Worm (Caenorhabditis elegans) whole organism, young adult: ENCODE data around the gene snb-1.

Source experiments
- D2030.7 ChIP-seq: fragments of 200-800 bp; sonication (Bioruptor generic); IDR thresholded peaks from 2 replicates; pipeline ENCODE4 v1.3.6; 2022; ENCODE audit warnings: missing genetic modification reagents, missing genetic modification characterization, missing compliant biosample characterization
- F10E7.11 ChIP-seq: sonication (generic microtip); optimal IDR thresholded peaks from 2 replicates; lab custom pipeline; 2017; ENCODE audit warnings: mild to moderate bottlenecking, missing genetic modification characterization, moderate library complexity, missing compliant biosample characterization
- F22D6.2 ChIP-seq: sonication (generic microtip); optimal IDR thresholded peaks from 2 replicates; lab custom pipeline; 2016; ENCODE audit warnings: mild to moderate bottlenecking, missing genetic modification characterization, missing compliant biosample characterization
- F33H1.4 ChIP-seq: fragments of 200-800 bp; sonication (Bioruptor generic); IDR thresholded peaks from 2 replicates; pipeline ENCODE4 v1.3.6; 2022; ENCODE audit warnings: missing genetic modification reagents, missing genetic modification characterization, missing compliant biosample characterization
- F37B4.10 ChIP-seq: fragments of 200-800 bp; sonication (Bioruptor generic); IDR thresholded peaks from 2 replicates; pipeline ENCODE4 v1.3.6; 2022; ENCODE audit warnings: missing genetic modification characterization, missing compliant biosample characterization
- F39B2.1 ChIP-seq: fragments of 200-800 bp; sonication (Bioruptor generic); IDR thresholded peaks from 2 replicates; pipeline ENCODE4 v1.3.6; 2022; ENCODE audit warnings: missing genetic modification reagents, missing genetic modification characterization, missing compliant biosample characterization
- F57A8.1 ChIP-seq: fragments of 200-800 bp; sonication (Bioruptor generic); optimal IDR thresholded peaks from 2 replicates; lab custom pipeline; 2018; ENCODE audit warnings: mild to moderate bottlenecking, missing genetic modification characterization, moderate library complexity, missing compliant biosample characterization
- F57C9.4 ChIP-seq: sonication (generic microtip); optimal IDR thresholded peaks from 2 replicates; lab custom pipeline; 2017; ENCODE audit warnings: mild to moderate bottlenecking, missing genetic modification characterization, missing compliant biosample characterization
- K11D2.4 ChIP-seq: fragments of 200-800 bp; sonication (Bioruptor generic); IDR thresholded peaks from 2 replicates; pipeline ENCODE4 v1.3.6; 2022; ENCODE audit warnings: missing genetic modification reagents, missing genetic modification characterization, missing compliant biosample characterization
- ZK185.1 ChIP-seq: sonication (generic microtip); optimal IDR thresholded peaks from 2 replicates; lab custom pipeline; 2016; ENCODE audit warnings: mild to moderate bottlenecking, missing genetic modification characterization, missing compliant biosample characterization; ENCODE audit not compliant: poor library complexity, severe bottlenecking
- atf-7 ChIP-seq: sonication (generic microtip); optimal IDR thresholded peaks from 2 replicates; lab custom pipeline; 2017; ENCODE audit warnings: mild to moderate bottlenecking, missing genetic modification characterization, missing compliant biosample characterization
- cebp-1 ChIP-seq, 2 experiments: fragments of 200-800 bp in 1 of 2; sonication (Bioruptor generic) in 1 of 2; sonication (generic microtip) in 1 of 2; IDR thresholded peaks in 1 of 2; optimal IDR thresholded peaks in 1 of 2; 2 replicates each; pipeline versions ENCODE4 v1.3.6 to Lab custom; 2017 to 2022; ENCODE audit warnings: missing compliant biosample characterization in 2 of 2, missing genetic modification characterization in 2 of 2, mild to moderate bottlenecking in 1 of 2, missing genetic modification reagents in 1 of 2, moderate library complexity in 1 of 2
- cebp-2 ChIP-seq: fragments of 200-800 bp; sonication (Bioruptor generic); IDR thresholded peaks from 2 replicates; pipeline ENCODE4 v1.3.6; 2022; ENCODE audit warnings: missing genetic modification characterization, missing compliant biosample characterization
- ceh-40 ChIP-seq: fragments of 200-800 bp; sonication (Bioruptor generic); IDR thresholded peaks from 2 replicates; pipeline ENCODE4 v1.3.6; 2022; ENCODE audit warnings: missing genetic modification characterization, missing compliant biosample characterization
- dox-1 ChIP-seq: fragments of 200-800 bp; sonication (Bioruptor generic); IDR thresholded peaks from 2 replicates; pipeline ENCODE4 v1.3.6; 2022; ENCODE audit warnings: missing genetic modification reagents, missing genetic modification characterization, missing compliant biosample characterization
- dpl-1 ChIP-seq: fragments of 150-350 bp; optimal IDR thresholded peaks from 2 replicates; lab custom pipeline; 2014; ENCODE audit warnings: missing biosample characterization, missing genetic modification reagents, missing genetic modification characterization
- egl-18 ChIP-seq: fragments of 200-800 bp; sonication (Bioruptor generic); IDR thresholded peaks from 2 replicates; pipeline ENCODE4 v1.3.6; 2022; ENCODE audit warnings: missing genetic modification reagents, missing genetic modification characterization, missing compliant biosample characterization
- egl-44 ChIP-seq: fragments of 200-800 bp; sonication (Bioruptor generic); IDR thresholded peaks from 2 replicates; pipeline ENCODE4 v1.3.6; 2022; ENCODE audit warnings: missing genetic modification reagents, missing genetic modification characterization, missing compliant biosample characterization
- ets-4 ChIP-seq: fragments of 200-800 bp; sonication (Bioruptor generic); optimal IDR thresholded peaks from 2 replicates; lab custom pipeline; 2018; ENCODE audit warnings: mild to moderate bottlenecking, missing genetic modification characterization, missing compliant biosample characterization
- him-1 ChIP-seq: sonication (generic microtip); optimal IDR thresholded peaks from 2 replicates; lab custom pipeline; 2016; ENCODE audit warnings: missing genotype, missing genetic modification reagents, missing genetic modification characterization, missing compliant biosample characterization
- hmg-20 ChIP-seq: fragments of 200-800 bp; sonication (Bioruptor generic); IDR thresholded peaks from 2 replicates; pipeline ENCODE4 v1.3.6; 2022; ENCODE audit warnings: missing genetic modification reagents, missing genetic modification characterization, missing compliant biosample characterization
- hrde-1 ChIP-seq: sonication (generic microtip); optimal IDR thresholded peaks from 2 replicates; lab custom pipeline; 2016; ENCODE audit warnings: missing genetic modification characterization, mild to moderate bottlenecking, missing compliant biosample characterization, moderate library complexity, missing genotype, missing genetic modification reagents, borderline replicate concordance
- hsf-1 ChIP-seq: fragments of 200-800 bp; sonication (Bioruptor generic); IDR thresholded peaks from 2 replicates; pipeline ENCODE4 v1.3.6; 2022; ENCODE audit warnings: missing genetic modification reagents, missing genetic modification characterization, missing compliant biosample characterization
- lag-1 ChIP-seq: fragments of 200-800 bp; sonication (Bioruptor generic); IDR thresholded peaks from 2 replicates; pipeline ENCODE4 v1.3.6; 2022; ENCODE audit warnings: missing genetic modification reagents, missing genetic modification characterization, missing compliant biosample characterization
- let-607 ChIP-seq, 2 experiments: fragments of 200-800 bp in 1 of 2; sonication (Bioruptor generic) in 1 of 2; sonication (generic microtip) in 1 of 2; optimal IDR thresholded peaks; 2 replicates each; lab custom pipeline; 2016 to 2018; ENCODE audit warnings: mild to moderate bottlenecking in 2 of 2, missing compliant biosample characterization in 2 of 2, missing genetic modification characterization in 2 of 2, moderate library complexity in 2 of 2, missing genotype in 1 of 2
- lin-26 ChIP-seq: fragments of 200-800 bp; sonication (Bioruptor generic); IDR thresholded peaks from 2 replicates; pipeline ENCODE4 v1.3.6; 2022; ENCODE audit warnings: missing genetic modification reagents, missing genetic modification characterization, missing compliant biosample characterization
- madf-10 ChIP-seq: sonication (generic microtip); optimal IDR thresholded peaks from 2 replicates; lab custom pipeline; 2016; ENCODE audit warnings: mild to moderate bottlenecking, missing genetic modification characterization, missing compliant biosample characterization
- madf-6 ChIP-seq: fragments of 200-800 bp; sonication (Bioruptor generic); IDR thresholded peaks from 2 replicates; pipeline ENCODE4 v1.3.6; 2022; ENCODE audit warnings: missing genetic modification reagents, missing genetic modification characterization, missing compliant biosample characterization
- mxl-1 ChIP-seq: sonication (generic microtip); optimal IDR thresholded peaks from 2 replicates; lab custom pipeline; 2016; ENCODE audit warnings: missing genetic modification characterization, missing compliant biosample characterization
- nfyb-1 ChIP-seq: fragments of 200-800 bp; sonication (Bioruptor generic); IDR thresholded peaks from 2 replicates; pipeline ENCODE4 v1.3.6; 2022; ENCODE audit warnings: missing genetic modification reagents, missing genetic modification characterization, missing compliant biosample characterization
- nhr-179 ChIP-seq: sonication (generic microtip); optimal IDR thresholded peaks from 2 replicates; lab custom pipeline; 2016; ENCODE audit warnings: mild to moderate bottlenecking, missing genetic modification characterization, missing compliant biosample characterization
- nhr-80 ChIP-seq: sonication (generic microtip); optimal IDR thresholded peaks from 2 replicates; lab custom pipeline; 2016; ENCODE audit warnings: missing genetic modification characterization, missing compliant biosample characterization
- nhr-90 ChIP-seq: sonication (generic microtip); optimal IDR thresholded peaks from 2 replicates; lab custom pipeline; 2016; ENCODE audit warnings: missing genotype, mild to moderate bottlenecking, missing genetic modification characterization, missing compliant biosample characterization
- pha-4 ChIP-seq: fragments of 150-350 bp; sonication (generic microtip); optimal IDR thresholded peaks from 2 replicates; lab custom pipeline; 2014; ENCODE audit warnings: missing biosample characterization, missing genetic modification reagents, missing genetic modification characterization
- tbp1 ChIP-seq: fragments of 200-800 bp; sonication (Bioruptor generic); optimal IDR thresholded peaks from 2 replicates; lab custom pipeline; 2018; ENCODE audit warnings: mild to moderate bottlenecking, missing genetic modification characterization, missing compliant biosample characterization
- tlf-1 ChIP-seq: fragments of 200-800 bp; sonication (Bioruptor generic); optimal IDR thresholded peaks from 2 replicates; lab custom pipeline; 2018; ENCODE audit warnings: mild to moderate bottlenecking, missing genetic modification characterization, missing compliant biosample characterization
- unc-130 ChIP-seq: sonication (generic microtip); optimal IDR thresholded peaks from 2 replicates; lab custom pipeline; 2016; ENCODE audit warnings: missing genetic modification reagents, missing genetic modification characterization, missing compliant biosample characterization
- zfh-2 ChIP-seq: fragments of 200-800 bp; sonication (Bioruptor generic); conservative IDR thresholded peaks from 2 replicates; pipeline ENCODE4 v1.3.6; 2022; ENCODE audit warnings: missing genetic modification reagents, missing genetic modification characterization, missing compliant biosample characterization
- ztf-22 ChIP-seq: fragments of 200-800 bp; sonication (Bioruptor generic); optimal IDR thresholded peaks from 2 replicates; lab custom pipeline; 2018; ENCODE audit warnings: mild to moderate bottlenecking, missing genetic modification characterization, moderate library complexity, missing compliant biosample characterization

Gene snb-1

DNA sequence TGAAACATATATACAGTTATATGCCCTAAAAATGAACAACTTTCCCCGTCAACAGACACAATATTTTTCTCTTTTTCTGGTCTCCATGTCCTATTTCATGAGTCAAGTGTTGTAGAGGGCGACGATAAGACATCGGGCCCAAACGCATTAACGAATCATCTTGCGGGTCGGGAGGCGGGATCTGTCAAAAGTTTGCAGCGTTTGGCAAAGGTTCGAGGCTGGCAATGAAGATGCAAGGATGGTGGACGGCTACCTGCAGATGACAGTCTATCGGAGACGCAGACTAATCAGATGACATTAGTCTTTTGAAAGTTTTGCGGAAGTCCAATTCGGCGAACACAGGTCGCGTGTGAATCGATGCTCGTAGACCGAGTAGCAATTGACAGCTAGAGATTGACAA, 35.5 kb downstream of the snb-1 start:
- TF ChIP-seq F22D6.2 (tag; lab: Kevin White, UChicago) (no peak), F37B4.10 (GFP tag; lab: Robert Waterston, UW) (no peak), nhr-179 (tag; lab: Kevin White, UChicago) (no peak), egl-44 (GFP tag; lab: Robert Waterston, UW) (no peak), hrde-1 (tag; lab: Kevin White, UChicago) (no peak), tlf-1 (GFP tag; lab: Kevin White, UChicago) (no peak), mxl-1 (tag; lab: Kevin White, UChicago) (no peak), D2030.7 (no peak), egl-18 (GFP tag; lab: Robert Waterston, UW) (no peak), hmg-20 (GFP tag; lab: Robert Waterston, UW) (no peak), ceh-40 (GFP tag; lab: Robert Waterston, UW) (no peak), zfh-2 (no peak), F57A8.1 (GFP tag; lab: Kevin White, UChicago) (no peak), hsf-1 (GFP tag; lab: Robert Waterston, UW) (no peak), him-1 (tag; lab: Kevin White, UChicago) (no peak), madf-6 (GFP tag; lab: Robert Waterston, UW) (no peak)
- TF ChIP-seq, all 124 proteins: peak for 0

- TF ChIP-seq K11D2.4 (GFP tag; lab: Robert Waterston, UW) (no peak), nhr-80 (tag; lab: Kevin White, UChicago) (peak; percentile 23)
Observed at ce11 chrV:6616294-6616693, 40.0 kb downstream of the snb-1 start.

- TF ChIP-seq ceh-40 (GFP tag; lab: Robert Waterston, UW) (no peak), dox-1 (GFP tag; lab: Robert Waterston, UW) (no peak), cebp-2 (0 out of 2 replicates have a peak, but pooled peaks have one; percentile 53), lag-1 (GFP tag; lab: Robert Waterston, UW) (no peak), hrde-1 (tag; lab: Kevin White, UChicago) (no peak)
Observed at ce11 chrV:6614968-6615367, 41.3 kb downstream of the snb-1 start.

DNA sequence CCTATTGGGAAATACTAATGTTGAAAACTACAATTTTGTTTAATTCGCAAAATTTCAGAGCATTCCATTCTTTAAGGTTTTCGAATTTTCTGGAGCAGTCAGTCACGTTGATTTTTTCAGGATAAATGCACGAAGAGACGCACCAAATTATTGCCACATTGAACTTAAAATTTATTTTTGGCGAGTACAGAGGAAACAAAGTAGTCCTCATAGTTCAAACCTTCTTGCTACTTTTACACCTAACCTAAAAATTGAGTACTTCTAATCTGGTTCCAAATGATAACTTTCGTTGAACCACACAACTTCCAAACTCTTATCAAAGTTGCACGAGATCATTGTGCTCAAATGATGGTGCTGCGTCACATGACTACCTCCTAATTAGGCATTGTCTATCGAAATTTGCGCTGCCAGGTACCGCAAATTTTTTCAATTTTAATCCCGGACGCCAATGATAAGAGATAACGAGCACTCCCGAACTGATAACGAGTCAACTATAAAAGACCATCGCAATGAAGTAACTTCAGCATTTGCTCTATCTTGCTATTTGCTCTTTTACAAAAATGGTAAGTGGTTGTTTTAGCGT, 42.1 kb downstream of the snb-1 start, which contains the start of gene cpr-4:
Gene cpr-4 (plus strand): TSS at position 523 of the 583 bp plus-strand sequence.
- no peak for TF ChIP-seq pha-4
- no peak for TF ChIP-seq cebp-1 (GFP tag; IDR thresholded peaks at IDR 0.05; lab: Robert Waterston, UW)
- peak; percentile 57 for TF ChIP-seq cebp-1 (tag; optimal IDR thresholded peaks at IDR 0.05; lab: Kevin White, UChicago)
- TF ChIP-seq madf-10 (tag; lab: Kevin White, UChicago): peak; percentile 40
- TF ChIP-seq atf-7 (tag; lab: Kevin White, UChicago): peak; percentile 65
- no peak for TF ChIP-seq F10E7.11 (tag; lab: Kevin White, UChicago)
- no peak for TF ChIP-seq dpl-1 (GFP tag; lab: Kevin White, UChicago)
- no peak for TF ChIP-seq F57C9.4 (tag; lab: Kevin White, UChicago)
- no peak for TF ChIP-seq tlf-1 (GFP tag; lab: Kevin White, UChicago)
- TF ChIP-seq F39B2.1 (GFP tag; lab: Robert Waterston, UW): no peak
- peak; percentile 73 for TF ChIP-seq ets-4 (GFP tag; lab: Kevin White, UChicago)
- peak; percentile 12 for TF ChIP-seq nhr-90 (tag; lab: Kevin White, UChicago)
- peak; percentile 99 for TF ChIP-seq nhr-80 (tag; lab: Kevin White, UChicago)
- peak in 1 of 2 experiments; percentile 57 for TF ChIP-seq let-607 (tag; optimal IDR thresholded peaks at IDR 0.05; lab: Kevin White, UChicago)
- no peak for TF ChIP-seq tbp1 (GFP tag; lab: Kevin White, UChicago)
- 0 out of 2 replicates have a peak, but pooled peaks have one; percentile 30 for TF ChIP-seq nfyb-1 (GFP tag; lab: Robert Waterston, UW)
- peak; percentile 73 for TF ChIP-seq ztf-22 (GFP tag; lab: Kevin White, UChicago)
- TF ChIP-seq F33H1.4 (GFP tag; lab: Robert Waterston, UW): no peak
- TF ChIP-seq egl-44 (GFP tag; lab: Robert Waterston, UW): peak; percentile 75; the same call in 1 of the 2 replicates
- TF ChIP-seq lin-26 (GFP tag; lab: Robert Waterston, UW): no peak
- no peak for TF ChIP-seq ZK185.1 (tag; lab: Kevin White, UChicago)
- TF ChIP-seq unc-130 (GFP tag; lab: Kevin White, UChicago): no peak
- TF ChIP-seq, all 124 proteins: peak for 10
